Worm (Caenorhabditis elegans): ENCODE data around the gene cope-1.

The cope-1 gene

DNA sequence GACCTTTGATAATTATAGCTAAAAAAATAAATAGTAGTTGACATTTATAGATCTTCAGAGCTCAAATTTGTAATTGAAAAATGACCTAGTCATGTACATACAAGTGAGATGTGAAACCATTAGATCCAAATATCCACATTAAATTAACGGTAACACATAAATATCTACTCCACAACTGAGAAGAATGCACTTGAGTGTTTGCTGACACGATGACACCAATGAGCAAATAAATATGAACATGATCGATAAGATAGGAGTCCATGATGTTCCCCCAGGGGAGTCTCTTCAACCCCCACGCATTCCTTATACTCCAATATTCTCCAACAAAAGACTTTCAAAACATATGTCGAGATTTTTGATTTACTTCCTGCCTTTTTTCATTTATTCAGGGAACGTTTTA, 21.6 kb upstream of the cope-1 start, which contains the start of gene ttr-52:
ttr-52 (plus strand) TSS at position 301 of the 400 bp plus-strand sequence.
- TF ChIP-seq cnd-1 (tag; optimal IDR thresholded peaks at IDR 0.05) (no peak), bed-3 (GFP tag; optimal IDR thresholded peaks at IDR 0.05) (no peak), ham-2 (GFP tag; optimal IDR thresholded peaks at IDR 0.05) (no peak), drap-1 (GFP tag; optimal IDR thresholded peaks at IDR 0.05) (no peak), sptf-1 (tag; optimal IDR thresholded peaks at IDR 0.05) (no peak), nhr-28 (tag; optimal IDR thresholded peaks at IDR 0.05) (no peak), zip-8 (tag; optimal IDR thresholded peaks at IDR 0.05) (no peak), nhr-2 (tag; optimal IDR thresholded peaks at IDR 0.05) (no peak), ceh-43 (GFP tag; optimal IDR thresholded peaks at IDR 0.05) (no peak), flh-1 (GFP tag; optimal IDR thresholded peaks at IDR 0.05) (no peak), unc-120 (tag; optimal IDR thresholded peaks at IDR 0.05; ENCODE audit: poor library complexity, severe bottlenecking) (no peak), mab-5 (tag; optimal IDR thresholded peaks at IDR 0.05) (no peak), blmp-1 (tag; optimal IDR thresholded peaks at IDR 0.05) (no peak), ztf-11 (tag; optimal IDR thresholded peaks at IDR 0.05) (no peak), ces-1 (GFP tag; optimal IDR thresholded peaks at IDR 0.05) (no peak), nhr-237 (tag; optimal IDR thresholded peaks at IDR 0.05) (no peak), lin-32 (GFP tag; optimal IDR thresholded peaks at IDR 0.05) (no peak)

DNA sequence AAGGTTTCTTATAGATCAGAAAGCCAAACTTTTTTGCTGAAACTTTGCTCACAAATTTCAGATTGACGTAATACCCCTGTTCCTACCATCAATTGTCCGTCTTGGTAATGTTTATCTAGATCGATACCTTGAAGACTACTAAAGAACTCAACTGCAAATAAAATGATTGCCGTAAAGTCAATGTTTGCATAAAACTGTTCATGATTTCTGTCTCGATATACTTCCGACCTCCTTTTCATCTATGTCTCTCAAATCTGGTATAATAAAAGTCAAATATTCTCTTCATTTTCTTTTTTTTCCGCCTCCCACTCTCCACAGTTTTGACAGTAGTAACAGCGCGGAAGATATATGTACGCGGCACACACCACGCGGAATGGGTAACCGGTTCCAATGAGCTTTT, 20.6 kb upstream of the cope-1 start, which contains the start of gene nas-1:
nas-1 (plus strand) TSS at position 301 of the 400 bp plus-strand sequence.
- TF ChIP-seq ztf-11 (tag; optimal IDR thresholded peaks at IDR 0.05), result no peak
- TF ChIP-seq ceh-83 (GFP tag; optimal IDR thresholded peaks at IDR 0.05), result no peak
- no peak for TF ChIP-seq elt-3 (tag; optimal IDR thresholded peaks at IDR 0.05)
- no peak for TF ChIP-seq unc-120 (tag; optimal IDR thresholded peaks at IDR 0.05; ENCODE audit: poor library complexity, severe bottlenecking)
- no peak for TF ChIP-seq nhr-76 (tag; optimal IDR thresholded peaks at IDR 0.05)
- TF ChIP-seq cnd-1 (tag; optimal IDR thresholded peaks at IDR 0.05), result no peak
- TF ChIP-seq sptf-1 (tag; optimal IDR thresholded peaks at IDR 0.05), result no peak
- no peak for TF ChIP-seq snpc-4 (tag; optimal IDR thresholded peaks at IDR 0.05)
- TF ChIP-seq ceh-43 (GFP tag; optimal IDR thresholded peaks at IDR 0.05), result no peak
- TF ChIP-seq lin-13 (tag; optimal IDR thresholded peaks at IDR 0.05), result no peak
- TF ChIP-seq lin-32 (GFP tag; optimal IDR thresholded peaks at IDR 0.05), result no peak
- no peak for TF ChIP-seq lsy-2 (tag; optimal IDR thresholded peaks at IDR 0.05)
- no peak for TF ChIP-seq tbx-8 (GFP tag; optimal IDR thresholded peaks at IDR 0.05)
- TF ChIP-seq nhr-28 (tag; optimal IDR thresholded peaks at IDR 0.05), result no peak

DNA sequence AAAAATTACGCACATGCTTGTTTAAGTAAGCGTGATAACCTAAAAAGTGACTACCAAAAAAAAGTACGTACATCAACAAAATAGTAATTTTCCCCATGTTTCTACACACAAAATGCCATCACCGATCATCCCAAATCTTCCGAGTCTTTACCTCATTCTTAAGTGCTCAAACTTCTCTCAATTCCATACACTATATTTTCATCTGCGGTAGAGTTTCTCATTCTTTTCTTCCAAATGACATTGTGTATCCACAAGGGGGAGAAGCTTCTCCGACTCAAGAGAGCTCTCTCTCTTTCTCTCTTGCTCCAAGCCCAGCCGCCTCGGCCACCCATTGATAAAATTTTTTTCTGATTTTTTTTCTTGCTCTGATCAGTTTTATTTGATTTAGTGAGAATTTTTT, 16.6 kb upstream of the cope-1 start, which contains the start of gene myo-6:
myo-6 (plus strand) TSS at position 301 of the 400 bp plus-strand sequence.
- no peak for TF ChIP-seq ceh-39 (tag; optimal IDR thresholded peaks at IDR 0.05)
- no peak for TF ChIP-seq hlh-1 (tag; optimal IDR thresholded peaks at IDR 0.05)
- TF ChIP-seq blmp-1 (tag; optimal IDR thresholded peaks at IDR 0.05), result no peak
- no peak for TF ChIP-seq mls-2 (tag; optimal IDR thresholded peaks at IDR 0.05)
- no peak for TF ChIP-seq nhr-76 (tag; optimal IDR thresholded peaks at IDR 0.05)
- TF ChIP-seq bed-3 (GFP tag; optimal IDR thresholded peaks at IDR 0.05), result no peak
- TF ChIP-seq cnd-1 (tag; optimal IDR thresholded peaks at IDR 0.05), result no peak
- TF ChIP-seq elt-1 (tag; optimal IDR thresholded peaks at IDR 0.05; ENCODE audit: borderline replicate concordance, insufficient read depth), result no peak
- TF ChIP-seq nhr-2 (tag; optimal IDR thresholded peaks at IDR 0.05), result no peak
- TF ChIP-seq ham-2 (GFP tag; optimal IDR thresholded peaks at IDR 0.05), result no peak
- no peak for TF ChIP-seq zip-8 (tag; optimal IDR thresholded peaks at IDR 0.05)
- TF ChIP-seq nhr-28 (tag; optimal IDR thresholded peaks at IDR 0.05), result no peak
- TF ChIP-seq mab-5 (tag; optimal IDR thresholded peaks at IDR 0.05), result no peak
- TF ChIP-seq snpc-4 (tag; optimal IDR thresholded peaks at IDR 0.05), result no peak
- no peak for TF ChIP-seq mep-1 (tag; optimal IDR thresholded peaks at IDR 0.05)
- no peak for TF ChIP-seq ceh-83 (GFP tag; optimal IDR thresholded peaks at IDR 0.05)
- TF ChIP-seq lsy-2 (tag; optimal IDR thresholded peaks at IDR 0.05), result no peak
- TF ChIP-seq ceh-43 (GFP tag; optimal IDR thresholded peaks at IDR 0.05), result no peak

DNA sequence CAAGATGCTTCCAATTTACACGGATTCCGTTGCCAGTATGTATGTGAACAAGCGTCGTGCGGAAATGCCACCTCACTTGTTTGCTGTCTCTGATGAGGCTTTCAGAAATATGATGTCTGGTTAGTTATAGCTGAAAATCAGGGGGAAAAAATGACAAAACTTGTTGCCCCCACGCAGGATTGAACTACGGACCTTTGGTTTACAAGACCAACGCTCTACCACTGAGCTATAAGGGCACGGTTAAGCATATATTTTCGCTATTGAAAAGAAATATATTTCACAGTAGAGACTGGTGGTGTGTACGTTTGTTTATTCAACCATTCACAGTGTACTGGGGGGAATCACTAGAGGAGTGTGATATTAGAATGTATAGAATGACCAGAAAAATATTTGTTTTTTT, 14.9 kb upstream of the cope-1 start:
- no peak for TF ChIP-seq bed-3 (GFP tag; optimal IDR thresholded peaks at IDR 0.05)
- TF ChIP-seq cnd-1 (tag; optimal IDR thresholded peaks at IDR 0.05), result no peak

DNA sequence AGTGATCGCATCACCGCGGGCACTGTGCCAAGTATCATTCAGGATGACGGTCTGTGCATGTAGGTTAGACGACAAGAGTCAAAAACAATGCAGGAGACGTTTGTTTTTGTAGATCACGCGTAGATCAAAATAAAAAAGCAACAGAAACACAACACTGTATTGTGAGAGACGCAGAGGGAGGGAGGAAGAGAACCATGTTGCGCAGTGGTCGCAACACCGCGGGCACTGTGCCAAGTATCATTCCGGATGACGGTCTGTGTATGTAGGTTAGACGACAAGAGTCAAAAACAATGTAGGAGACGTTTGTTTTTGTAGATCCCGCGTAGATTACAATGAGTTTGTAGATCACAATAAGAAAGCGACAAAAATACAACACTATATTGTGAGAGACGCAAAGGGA, 7.1 kb upstream of the cope-1 start:
- TF ChIP-seq nhr-237 (tag; optimal IDR thresholded peaks at IDR 0.05), result no peak
- no peak for TF ChIP-seq mab-5 (tag; optimal IDR thresholded peaks at IDR 0.05)
- no peak for TF ChIP-seq flh-1 (GFP tag; optimal IDR thresholded peaks at IDR 0.05)
- no peak for TF ChIP-seq zip-8 (tag; optimal IDR thresholded peaks at IDR 0.05)
- TF ChIP-seq hlh-1 (tag; optimal IDR thresholded peaks at IDR 0.05), result no peak
- no peak for TF ChIP-seq ceh-43 (GFP tag; optimal IDR thresholded peaks at IDR 0.05)
- TF ChIP-seq ces-1 (GFP tag; optimal IDR thresholded peaks at IDR 0.05), result no peak
- TF ChIP-seq unc-39 (tag; optimal IDR thresholded peaks at IDR 0.05), result no peak
